Worm (Caenorhabditis elegans) whole organism, L2 larva: ENCODE measurements around the gene fbf-2.

Source experiments
- C34F6.9 ChIP-seq: fragments of 150-350 bp; optimal IDR thresholded peaks from 2 replicates; lab custom pipeline; 2014; ENCODE audit warnings: missing biosample characterization, missing genetic modification characterization
- F13H6.1 ChIP-seq: sonication (generic microtip); optimal IDR thresholded peaks from 2 replicates; lab custom pipeline; 2016; ENCODE audit warnings: missing genetic modification characterization, missing compliant biosample characterization
- R02D3.7 ChIP-seq: fragments of 150-350 bp; optimal IDR thresholded peaks from 2 replicates; lab custom pipeline; 2014; ENCODE audit warnings: missing biosample characterization, missing genetic modification characterization
- Y55F3AM.14 ChIP-seq: fragments of 200-800 bp; sonication (Bioruptor generic); optimal IDR thresholded peaks from 2 replicates; lab custom pipeline; 2018; ENCODE audit warnings: mild to moderate bottlenecking, missing genetic modification characterization, missing compliant biosample characterization
- ZK546.5 ChIP-seq: sonication (generic microtip); optimal IDR thresholded peaks from 2 replicates; lab custom pipeline; 2017; ENCODE audit warnings: missing biosample characterization, missing genetic modification characterization
- alr-1 ChIP-seq: fragments of 150-350 bp; optimal IDR thresholded peaks from 2 replicates; lab custom pipeline; 2014; ENCODE audit warnings: missing biosample characterization, missing genetic modification characterization
- aly-2 ChIP-seq: fragments of 150-350 bp; optimal IDR thresholded peaks from 2 replicates; lab custom pipeline; 2014; ENCODE audit warnings: missing biosample characterization, missing genetic modification characterization
- ama-1 ChIP-seq: fragments of 150-350 bp; optimal IDR thresholded peaks from 2 replicates; lab custom pipeline; 2018; ENCODE audit warnings: inconsistent platforms
- blmp-1 ChIP-seq: sonication (generic microtip); optimal IDR thresholded peaks from 2 replicates; lab custom pipeline; 2017; ENCODE audit warnings: missing genetic modification characterization, mild to moderate bottlenecking, missing compliant biosample characterization, antibody characterized with exemption, moderate library complexity; ENCODE audit not compliant: insufficient read depth
- ceh-16 ChIP-seq: fragments of 150-350 bp; optimal IDR thresholded peaks from 2 replicates; lab custom pipeline; 2014; ENCODE audit warnings: missing biosample characterization, missing genetic modification characterization
- ceh-82 ChIP-seq: fragments of 150-350 bp; optimal IDR thresholded peaks from 2 replicates; lab custom pipeline; 2014; ENCODE audit warnings: missing biosample characterization, missing genetic modification characterization
- crh-2 ChIP-seq: sonication (generic microtip); optimal IDR thresholded peaks from 2 replicates; lab custom pipeline; 2017; ENCODE audit warnings: missing biosample characterization, missing genetic modification characterization
- dmd-4 ChIP-seq: sonication (generic microtip); optimal IDR thresholded peaks from 2 replicates; lab custom pipeline; 2017; ENCODE audit warnings: missing biosample characterization, missing genetic modification characterization
- egl-27 ChIP-seq: sonication (generic microtip); optimal IDR thresholded peaks from 3 replicates; lab custom pipeline; 2017; ENCODE audit warnings: missing biosample characterization, missing genetic modification reagents, missing genetic modification characterization
- elt-1 ChIP-seq: fragments of 150-350 bp; optimal IDR thresholded peaks from 2 replicates; lab custom pipeline; 2014; ENCODE audit warnings: missing biosample characterization, missing genetic modification characterization
- elt-3 ChIP-seq: sonication (generic microtip); optimal IDR thresholded peaks from 2 replicates; lab custom pipeline; 2017; ENCODE audit warnings: missing biosample characterization, missing genetic modification characterization
- fos-1 ChIP-seq: fragments of 150-350 bp; optimal IDR thresholded peaks from 2 replicates; lab custom pipeline; 2014; ENCODE audit warnings: missing biosample characterization, missing genetic modification characterization
- gmeb-1 ChIP-seq: fragments of 150-350 bp; optimal IDR thresholded peaks from 2 replicates; lab custom pipeline; 2014; ENCODE audit warnings: missing biosample characterization, missing genetic modification characterization
- lin-11 ChIP-seq: fragments of 150-350 bp; sonication (generic microtip); optimal IDR thresholded peaks from 2 replicates; lab custom pipeline; 2014; ENCODE audit warnings: missing biosample characterization, missing genetic modification characterization, inconsistent platforms, mixed read lengths
- lin-13 ChIP-seq: fragments of 150-350 bp; optimal IDR thresholded peaks from 2 replicates; lab custom pipeline; 2014; ENCODE audit warnings: missing biosample characterization, missing genetic modification reagents, missing genetic modification characterization
- lin-39 ChIP-seq: fragments of 150-350 bp; optimal IDR thresholded peaks from 2 replicates; lab custom pipeline; 2014; ENCODE audit warnings: missing biosample characterization, missing genetic modification reagents, missing genetic modification characterization
- lsy-2 ChIP-seq, 2 experiments: fragments of 150-350 bp in 1 of 2; sonication (generic microtip) in 1 of 2; optimal IDR thresholded peaks; 2 replicates each; lab custom pipeline; 2014 to 2017; ENCODE audit warnings: missing biosample characterization in 2 of 2, missing genetic modification characterization in 2 of 2
- mab-5 ChIP-seq: fragments of 150-350 bp; optimal IDR thresholded peaks from 2 replicates; lab custom pipeline; 2014; ENCODE audit warnings: missing biosample characterization, missing genetic modification characterization
- mbf-1 ChIP-seq: sonication (generic microtip); optimal IDR thresholded peaks from 2 replicates; lab custom pipeline; 2017; ENCODE audit warnings: missing biosample characterization, missing genetic modification characterization
- mdl-1 ChIP-seq, 2 experiments: fragments of 150-350 bp in 1 of 2; sonication (generic microtip) in 1 of 2; optimal IDR thresholded peaks; 2 replicates each; lab custom pipeline; 2017; ENCODE audit warnings: missing biosample characterization in 2 of 2, missing genetic modification characterization in 2 of 2
- nhr-10 ChIP-seq: sonication (generic microtip); optimal IDR thresholded peaks from 2 replicates; lab custom pipeline; 2017; ENCODE audit warnings: missing biosample characterization, missing genetic modification characterization
- nhr-11 ChIP-seq: fragments of 150-350 bp; optimal IDR thresholded peaks from 2 replicates; lab custom pipeline; 2014; ENCODE audit warnings: missing biosample characterization, missing genetic modification characterization
- nhr-12 ChIP-seq: fragments of 150-350 bp; optimal IDR thresholded peaks from 2 replicates; lab custom pipeline; 2014; ENCODE audit warnings: missing biosample characterization, missing genetic modification characterization
- nhr-129 ChIP-seq: fragments of 150-350 bp; optimal IDR thresholded peaks from 2 replicates; lab custom pipeline; 2014; ENCODE audit warnings: missing biosample characterization, missing genetic modification characterization
- nhr-21 ChIP-seq: fragments of 150-350 bp; optimal IDR thresholded peaks from 2 replicates; lab custom pipeline; 2014; ENCODE audit warnings: missing biosample characterization, missing genetic modification characterization
- nhr-23 ChIP-seq: fragments of 150-350 bp; optimal IDR thresholded peaks from 2 replicates; lab custom pipeline; 2014; ENCODE audit warnings: missing biosample characterization, missing genetic modification reagents, missing genetic modification characterization
- nhr-237 ChIP-seq: fragments of 150-350 bp; optimal IDR thresholded peaks from 2 replicates; lab custom pipeline; 2014; ENCODE audit warnings: missing biosample characterization, missing genetic modification characterization
- nhr-25 ChIP-seq: fragments of 150-350 bp; sonication (generic microtip); optimal IDR thresholded peaks from 3 replicates; lab custom pipeline; 2014; ENCODE audit warnings: missing biosample characterization, missing genetic modification characterization
- nhr-6 ChIP-seq: fragments of 150-350 bp; optimal IDR thresholded peaks from 2 replicates; lab custom pipeline; 2014; ENCODE audit warnings: missing biosample characterization, missing genetic modification characterization
- nhr-77 ChIP-seq: fragments of 150-350 bp; optimal IDR thresholded peaks from 2 replicates; lab custom pipeline; 2014; ENCODE audit warnings: missing biosample characterization, missing genetic modification characterization
- peb-1 ChIP-seq: fragments of 150-350 bp; optimal IDR thresholded peaks from 2 replicates; lab custom pipeline; 2014; ENCODE audit warnings: missing biosample characterization, missing genetic modification characterization
- sem-4 ChIP-seq: fragments of 150-350 bp; optimal IDR thresholded peaks from 2 replicates; lab custom pipeline; 2014; ENCODE audit warnings: missing biosample characterization, missing genetic modification reagents, missing genetic modification characterization
- skn-1 ChIP-seq: sonication (generic microtip); optimal IDR thresholded peaks from 2 replicates; lab custom pipeline; 2017; ENCODE audit warnings: missing biosample characterization, missing genetic modification characterization
- sma-3 ChIP-seq: sonication (generic microtip); optimal IDR thresholded peaks from 2 replicates; lab custom pipeline; 2016; ENCODE audit warnings: missing genetic modification reagents, missing genetic modification characterization, missing compliant biosample characterization
- sma-9 ChIP-seq, 2 experiments: fragments of 150-350 bp in 1 of 2; sonication (generic microtip) in 1 of 2; optimal IDR thresholded peaks; 2 replicates each; lab custom pipeline; 2014 to 2016; ENCODE audit warnings: missing genetic modification characterization in 2 of 2, mild to moderate bottlenecking in 1 of 2, missing biosample characterization in 1 of 2, missing compliant biosample characterization in 1 of 2, missing genetic modification reagents in 1 of 2, moderate library complexity in 1 of 2
- snpc-4 ChIP-seq: fragments of 150-350 bp; optimal IDR thresholded peaks from 2 replicates; lab custom pipeline; 2014; ENCODE audit warnings: missing biosample characterization, missing genetic modification characterization
- unc-39 ChIP-seq: fragments of 150-350 bp; optimal IDR thresholded peaks from 2 replicates; lab custom pipeline; 2014; ENCODE audit warnings: missing biosample characterization, missing genetic modification characterization
- unc-55 ChIP-seq: fragments of 150-350 bp; sonication (generic microtip); optimal IDR thresholded peaks from 3 replicates; lab custom pipeline; 2014; ENCODE audit warnings: missing biosample characterization, missing genetic modification reagents, missing genetic modification characterization
- unc-62 ChIP-seq: fragments of 150-350 bp; optimal IDR thresholded peaks from 2 replicates; lab custom pipeline; 2014; ENCODE audit warnings: missing biosample characterization, missing genetic modification reagents, missing genetic modification characterization
- zag-1 ChIP-seq: fragments of 150-350 bp; optimal IDR thresholded peaks from 2 replicates; lab custom pipeline; 2014; ENCODE audit warnings: missing biosample characterization, missing genetic modification characterization
- ztf-1 ChIP-seq: fragments of 200-800 bp; sonication (Bioruptor generic); conservative IDR thresholded peaks from 2 replicates; pipeline ENCODE4 v1.3.6; 2022; ENCODE audit warnings: missing genetic modification characterization, missing compliant biosample characterization
- ztf-11 ChIP-seq: sonication (generic microtip); optimal IDR thresholded peaks from 2 replicates; lab custom pipeline; 2017; ENCODE audit warnings: missing biosample characterization, missing genetic modification characterization
- ztf-4 ChIP-seq: fragments of 150-350 bp; optimal IDR thresholded peaks from 2 replicates; lab custom pipeline; 2014; ENCODE audit warnings: missing biosample characterization, missing genetic modification characterization

Gene fbf-2

DNA sequence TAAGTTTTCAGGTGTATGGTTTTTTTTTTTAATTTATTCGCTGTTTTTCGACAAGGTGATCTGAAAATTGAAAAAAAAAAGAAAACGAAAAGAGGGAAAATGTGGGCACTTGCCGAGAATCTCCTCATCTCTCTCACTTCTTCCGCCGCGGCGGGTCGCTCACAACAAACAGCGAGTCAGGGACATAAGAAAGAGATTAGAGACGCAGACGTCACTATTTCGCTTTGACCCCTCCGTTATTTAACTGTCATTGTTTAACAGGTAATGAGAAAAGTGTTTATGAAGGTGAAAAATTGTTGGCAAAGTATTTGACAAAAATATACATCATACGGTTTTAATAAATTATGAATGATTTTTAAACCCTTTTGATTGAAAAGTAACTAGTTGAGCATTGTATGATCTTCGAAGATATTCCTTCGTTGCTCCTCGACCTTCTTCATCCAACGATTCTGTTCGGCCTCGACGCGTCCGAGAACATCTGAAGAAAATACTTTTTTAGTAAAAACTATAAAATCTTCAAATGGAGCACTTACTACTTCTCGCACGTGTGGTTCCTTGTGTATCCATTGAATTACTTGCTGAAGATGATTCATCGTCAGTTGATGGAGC, 45.2 kb downstream of the fbf-2 start:
- no peak for TF ChIP-seq ama-1
- no peak for TF ChIP-seq peb-1 (tag; lab: Kevin White, UChicago)
- no peak for TF ChIP-seq mab-5 (tag; lab: Kevin White, UChicago)
- no peak for TF ChIP-seq elt-3 (tag; lab: Kevin White, UChicago)
- TF ChIP-seq aly-2 (tag; lab: Kevin White, UChicago): no peak
- TF ChIP-seq unc-39 (tag; lab: Kevin White, UChicago): no peak
- TF ChIP-seq elt-1 (tag; lab: Kevin White, UChicago): no peak
- TF ChIP-seq mbf-1 (tag; lab: Kevin White, UChicago): no peak
- TF ChIP-seq lsy-2 (tag; optimal IDR thresholded peaks at IDR 0.05; lab: Kevin White, UChicago): peak in 1 of 2 experiments; percentile 26
- no peak for TF ChIP-seq ZK546.5 (tag; lab: Kevin White, UChicago)
- TF ChIP-seq nhr-6: no peak
- no peak for TF ChIP-seq ztf-1
- peak; percentile 45 for TF ChIP-seq blmp-1 (tag; lab: Kevin White, UChicago)
- TF ChIP-seq ztf-4 (tag; lab: Kevin White, UChicago): no peak
- no peak for TF ChIP-seq nhr-10 (tag; lab: Kevin White, UChicago)
- peak; percentile 44 for TF ChIP-seq C34F6.9 (tag; lab: Kevin White, UChicago)
- TF ChIP-seq nhr-25: peak; percentile 60
- peak; percentile 2 for TF ChIP-seq crh-2 (tag; lab: Kevin White, UChicago)
- TF ChIP-seq ceh-16 (tag; lab: Kevin White, UChicago): no peak
- TF ChIP-seq lin-39 (tag; lab: Kevin White, UChicago): no peak
- no peak for TF ChIP-seq ceh-82 (tag; lab: Kevin White, UChicago)
- TF ChIP-seq dmd-4 (tag; lab: Kevin White, UChicago): no peak
- TF ChIP-seq unc-62 (GFP tag; lab: Kevin White, UChicago): no peak
- no peak for TF ChIP-seq R02D3.7
- peak; percentile 15 for TF ChIP-seq lin-13 (GFP tag; lab: Kevin White, UChicago)
- TF ChIP-seq nhr-129 (tag; lab: Kevin White, UChicago): no peak
- no peak for TF ChIP-seq snpc-4
- no peak for TF ChIP-seq Y55F3AM.14 (GFP tag; lab: Kevin White, UChicago)
- no peak for TF ChIP-seq gmeb-1 (tag; lab: Kevin White, UChicago)
- TF ChIP-seq nhr-11 (tag; lab: Kevin White, UChicago): no peak
- peak; percentile 2 for TF ChIP-seq F13H6.1 (tag; lab: Kevin White, UChicago)
- TF ChIP-seq nhr-12 (tag; lab: Kevin White, UChicago): no peak
- no peak for TF ChIP-seq mdl-1 (tag; optimal IDR thresholded peaks at IDR 0.05; lab: Kevin White, UChicago)
- no peak for TF ChIP-seq alr-1 (tag; lab: Kevin White, UChicago)
- TF ChIP-seq nhr-237: no peak
- TF ChIP-seq sem-4: peak; percentile 17
- no peak for TF ChIP-seq egl-27
- TF ChIP-seq sma-3 (GFP tag; lab: Kevin White, UChicago): no peak
- no peak for TF ChIP-seq nhr-77 (tag; lab: Kevin White, UChicago)
- TF ChIP-seq zag-1: no peak
- TF ChIP-seq fos-1 (tag; lab: Kevin White, UChicago): peak; percentile 15
- TF ChIP-seq unc-55 (GFP tag; lab: Kevin White, UChicago): peak; percentile 17
- no peak for TF ChIP-seq nhr-21
- no peak for TF ChIP-seq ztf-11 (tag; lab: Kevin White, UChicago)
- no peak for TF ChIP-seq lin-11
- TF ChIP-seq nhr-23 (tag; lab: Kevin White, UChicago): no peak
- no peak for TF ChIP-seq skn-1 (tag; lab: Kevin White, UChicago)
- TF ChIP-seq sma-9 (GFP tag; optimal IDR thresholded peaks at IDR 0.05; lab: Kevin White, UChicago): no peak
- TF ChIP-seq sma-9 (tag; optimal IDR thresholded peaks at IDR 0.05; lab: Kevin White, UChicago): no peak
